Worm (Caenorhabditis elegans): Measurements from ENCODE around the gene C35D10.17.
A peak's percentile ranks its signal among the peaks of the same experiment; 100 is the strongest.

C35D10.17 gene

ce11 chrIII:4905405-4905804 lies 38.5 kb downstream of the C35D10.17 start, which contains the start of gene F26F4.8 (continued):
- TF ChIP-seq fkh-10 (GFP tag; optimal IDR thresholded peaks at IDR 0.05) (no peak), C38D4.7 (GFP tag; optimal IDR thresholded peaks at IDR 0.05) (no peak), K02D7.2 (tag; optimal IDR thresholded peaks at IDR 0.05) (no peak), pag-3 (tag; optimal IDR thresholded peaks at IDR 0.05; ENCODE audit: borderline replicate concordance) (no peak), ceh-45 (GFP tag; IDR thresholded peaks at IDR 0.05) (no peak), C08G9.2 (tag; optimal IDR thresholded peaks at IDR 0.05) (peak; percentile 90), sox-4 (tag; optimal IDR thresholded peaks at IDR 0.05) (no peak), ceh-30 (tag; optimal IDR thresholded peaks at IDR 0.05) (no peak), rnt-1 (tag; optimal IDR thresholded peaks at IDR 0.05) (peak; percentile 46), F13H6.1 (tag; optimal IDR thresholded peaks at IDR 0.05) (peak; percentile 37), ama-1 (optimal IDR thresholded peaks at IDR 0.05) (no peak), tbx-7 (tag; optimal IDR thresholded peaks at IDR 0.05) (peak; percentile 85), unc-3 (GFP tag; conservative IDR thresholded peaks at IDR 0.05) (no peak), unc-3 (tag; optimal IDR thresholded peaks at IDR 0.05) (no peak), ceh-9 (tag; optimal IDR thresholded peaks at IDR 0.05) (no peak), fkh-6 (tag; optimal IDR thresholded peaks at IDR 0.05) (peak; percentile 40), Y22D7AL.16 (tag; optimal IDR thresholded peaks at IDR 0.05) (no peak), ceh-6 (GFP tag; optimal IDR thresholded peaks at IDR 0.05) (no peak), sox-2 (GFP tag; IDR thresholded peaks at IDR 0.05) (no peak), pha-4 (tag; optimal IDR thresholded peaks at IDR 0.05) (no peak), ceh-34 (tag; optimal IDR thresholded peaks at IDR 0.05) (peak; percentile 15), hlh-15 (tag; optimal IDR thresholded peaks at IDR 0.05) (no peak), ceh-22 (tag; optimal IDR thresholded peaks at IDR 0.05) (no peak), ceh-19 (GFP tag; optimal IDR thresholded peaks at IDR 0.05) (no peak), unc-55 (GFP tag; optimal IDR thresholded peaks at IDR 0.05) (no peak), elt-4 (tag; optimal IDR thresholded peaks at IDR 0.05) (no peak), gmeb-2 (tag; optimal IDR thresholded peaks at IDR 0.05) (no peak), fax-1 (tag; optimal IDR thresholded peaks at IDR 0.05) (peak; percentile 51), syd-9 (tag; optimal IDR thresholded peaks at IDR 0.05) (no peak), ttx-3 (tag; optimal IDR thresholded peaks at IDR 0.05) (no peak), dmd-4 (tag; optimal IDR thresholded peaks at IDR 0.05; ENCODE audit: borderline replicate concordance) (no peak), lim-6 (tag; optimal IDR thresholded peaks at IDR 0.05) (peak; percentile 43), lin-11 (tag; optimal IDR thresholded peaks at IDR 0.05) (no peak), K09A11.1 (tag; optimal IDR thresholded peaks at IDR 0.05; ENCODE audit: insufficient read depth) (no peak), ceh-31 (tag; optimal IDR thresholded peaks at IDR 0.05) (peak; percentile 92), pqm-1 (tag; optimal IDR thresholded peaks at IDR 0.05) (no peak), ceh-18 (tag; optimal IDR thresholded peaks at IDR 0.05) (peak; percentile 6), npax-4 (tag; optimal IDR thresholded peaks at IDR 0.05) (no peak), ets-4 (tag; optimal IDR thresholded peaks at IDR 0.05) (peak; percentile 88), ceh-24 (tag; optimal IDR thresholded peaks at IDR 0.05) (no peak), nhr-232 (tag; optimal IDR thresholded peaks at IDR 0.05) (no peak), unc-42 (tag; optimal IDR thresholded peaks at IDR 0.05) (peak; percentile 20), odd-2 (tag; optimal IDR thresholded peaks at IDR 0.05) (no peak), pax-1 (tag; optimal IDR thresholded peaks at IDR 0.05) (no peak), ztf-16 (tag; optimal IDR thresholded peaks at IDR 0.05) (peak; percentile 1)

- peak; percentile 43 for TF ChIP-seq elt-2 (tag; optimal IDR thresholded peaks at IDR 0.05)
- TF ChIP-seq unc-42 (tag; optimal IDR thresholded peaks at IDR 0.05), result no peak
- TF ChIP-seq ceh-48 (tag; optimal IDR thresholded peaks at IDR 0.05), result no peak
Observed at ce11 chrIII:4906365-4906764, 39.5 kb downstream of the C35D10.17 start.
